Fruit fly (Drosophila melanogaster) whole organism: Measurements from ENCODE around the gene Drsl1.

ENCODE experiments used
- CG8478 ChIP-seq: fragments of >200 bp; optimal IDR thresholded peaks from 2 replicates; lab custom pipeline; 2018; ENCODE audit warnings: inconsistent platforms
- psq ChIP-seq: fragments of >200 bp; optimal IDR thresholded peaks from 2 replicates; lab custom pipeline; 2017
- usp ChIP-seq: fragments of >200 bp; optimal IDR thresholded peaks from 2 replicates; lab custom pipeline; 2017; ENCODE audit warnings: missing biosample characterization, missing genetic modification characterization, mixed read lengths

- TF ChIP-seq psq (lab: Kevin White, UChicago) (no peak), CG8478 (no peak), usp (GFP tag; lab: Kevin White, UChicago) (no peak)
Measured at dm6 chr3L:3308676-3309613, 26.6 kb downstream of the Drsl1 start.
